Fruit fly (Drosophila melanogaster) whole organism, embryonic: ENCODE data around the gene Rad60.
A peak's percentile ranks its signal among the peaks of the same experiment; 100 is the strongest.

Experiments used
- CG10543 ChIP-seq: fragments of 200-800 bp; sonication (Bioruptor generic); optimal IDR thresholded peaks from 3 replicates; lab custom pipeline; 2017; ENCODE audit warnings: missing biosample characterization, mild to moderate bottlenecking, missing genetic modification characterization, moderate library complexity
- CG10959 ChIP-seq: fragments of 200-800 bp; sonication (Bioruptor generic); IDR thresholded peaks from 2 replicates; pipeline ENCODE4 v1.3.6; 2022; ENCODE audit warnings: missing biosample characterization, missing genetic modification characterization
- CG11723 ChIP-seq: fragments of 200-800 bp; sonication (Bioruptor generic); optimal IDR thresholded peaks from 2 replicates; lab custom pipeline; 2017; ENCODE audit warnings: missing biosample characterization, mild to moderate bottlenecking, missing genetic modification characterization
- CG12104 ChIP-seq: fragments of 200-800 bp; sonication (Bioruptor generic); optimal IDR thresholded peaks from 3 replicates; lab custom pipeline; 2016; ENCODE audit warnings: missing biosample characterization, missing genetic modification characterization
- CG12659 ChIP-seq: fragments of 200-800 bp; sonication (Bioruptor generic); optimal IDR thresholded peaks from 3 replicates; lab custom pipeline; 2017; ENCODE audit warnings: mild to moderate bottlenecking, missing biosample characterization, missing genetic modification reagents, missing genetic modification characterization
- CG17186 ChIP-seq: fragments of 200-800 bp; sonication (Bioruptor generic); optimal IDR thresholded peaks from 3 replicates; lab custom pipeline; 2017; ENCODE audit warnings: missing biosample characterization, missing genetic modification reagents, missing genetic modification characterization
- CG17361 ChIP-seq: fragments of 200-800 bp; sonication (Bioruptor generic); IDR thresholded peaks from 3 replicates; pipeline ENCODE4 v1.3.6; 2022; ENCODE audit warnings: missing biosample characterization, missing genetic modification characterization
- CG2199 ChIP-seq: fragments of 200-800 bp; sonication (Bioruptor generic); IDR thresholded peaks from 3 replicates; pipeline ENCODE4 v1.3.6; 2022; ENCODE audit warnings: missing biosample characterization, missing genetic modification characterization
- CG2712 ChIP-seq: fragments of 200-800 bp; optimal IDR thresholded peaks from 3 replicates; lab custom pipeline; 2019; ENCODE audit warnings: missing biosample characterization, mild to moderate bottlenecking, missing genetic modification characterization, moderate library complexity
- CG2889 ChIP-seq: fragments of 200-800 bp; sonication (Bioruptor generic); IDR thresholded peaks from 3 replicates; pipeline ENCODE4 v1.3.6; 2022; ENCODE audit warnings: missing biosample characterization, missing genetic modification characterization
- CG30403 ChIP-seq: fragments of 200-800 bp; sonication (Bioruptor generic); optimal IDR thresholded peaks from 3 replicates; lab custom pipeline; 2016; ENCODE audit warnings: missing biosample characterization, missing genetic modification characterization
- CG34224 ChIP-seq: fragments of 200-800 bp; sonication (Bioruptor generic); IDR thresholded peaks from 3 replicates; pipeline ENCODE4 v1.3.6; 2022; ENCODE audit warnings: missing biosample characterization, missing genetic modification characterization; ENCODE audit not compliant: partially characterized antibody
- CG4617 ChIP-seq: fragments of 200-800 bp; sonication (Bioruptor generic); optimal IDR thresholded peaks from 3 replicates; lab custom pipeline; 2016; ENCODE audit warnings: missing biosample characterization, missing genetic modification characterization, borderline replicate concordance
- CG4730 ChIP-seq: fragments of 200-800 bp; sonication (Bioruptor generic); IDR thresholded peaks from 2 replicates; pipeline ENCODE4 v1.3.6; 2022; ENCODE audit warnings: missing biosample characterization, missing genetic modification characterization
- CG7745 ChIP-seq: fragments of 200-800 bp; sonication (Bioruptor generic); optimal IDR thresholded peaks from 2 replicates; lab custom pipeline; 2018; ENCODE audit warnings: missing biosample characterization, mild to moderate bottlenecking, missing genetic modification characterization, moderate library complexity
- CG7839 ChIP-seq: fragments of 200-800 bp; sonication (Bioruptor generic); optimal IDR thresholded peaks from 3 replicates; lab custom pipeline; 2018; ENCODE audit warnings: missing biosample characterization, mild to moderate bottlenecking, missing genetic modification characterization, moderate library complexity
- CG8924 ChIP-seq: fragments of 200-800 bp; optimal IDR thresholded peaks from 3 replicates; lab custom pipeline; 2019; ENCODE audit warnings: missing biosample characterization, mild to moderate bottlenecking, missing genetic modification characterization, moderate library complexity
- CG9797 ChIP-seq: fragments of 200-800 bp; sonication (Bioruptor generic); optimal IDR thresholded peaks from 3 replicates; lab custom pipeline; 2018; ENCODE audit warnings: missing biosample characterization, mild to moderate bottlenecking, missing genetic modification characterization
- Dip3 ChIP-seq: fragments of 200-800 bp; sonication (Bioruptor generic); optimal IDR thresholded peaks from 3 replicates; lab custom pipeline; 2016; ENCODE audit warnings: missing biosample characterization, missing genetic modification characterization
- Doc2 ChIP-seq: fragments of 200-800 bp; sonication (Bioruptor generic); IDR thresholded peaks from 2 replicates; pipeline ENCODE4 v1.3.6; 2022; ENCODE audit warnings: missing biosample characterization, missing genetic modification characterization
- E2f1 ChIP-seq: fragments of 200-800 bp; sonication (Bioruptor generic); IDR thresholded peaks from 2 replicates; pipeline ENCODE4 v1.3.6; 2022; ENCODE audit warnings: missing biosample characterization, missing genetic modification characterization
- ERR ChIP-seq: fragments of 200-800 bp; sonication (Bioruptor generic); optimal IDR thresholded peaks from 2 replicates; lab custom pipeline; 2016; ENCODE audit warnings: missing biosample characterization, missing genetic modification characterization
- Hr3 ChIP-seq: fragments of 200-800 bp; sonication (Bioruptor generic); optimal IDR thresholded peaks from 3 replicates; lab custom pipeline; 2016; ENCODE audit warnings: missing biosample characterization, missing genetic modification characterization
- Hr51 ChIP-seq, 2 experiments: fragments of 200-800 bp; sonication (Bioruptor generic); optimal IDR thresholded peaks; 2 replicates in 1 of 2; 3 replicates in 1 of 2; lab custom pipeline; 2016 to 2018; ENCODE audit warnings: missing biosample characterization in 2 of 2, missing genetic modification characterization in 2 of 2, mild to moderate bottlenecking in 1 of 2, moderate library complexity in 1 of 2
- Jarid2 ChIP-seq: fragments of 200-800 bp; sonication (Bioruptor generic); optimal IDR thresholded peaks from 3 replicates; lab custom pipeline; 2017; ENCODE audit warnings: mild to moderate bottlenecking, missing biosample characterization, missing genetic modification reagents, missing genetic modification characterization
- Mes4 ChIP-seq: fragments of 200-800 bp; sonication (Bioruptor generic); optimal IDR thresholded peaks from 2 replicates; lab custom pipeline; 2016; ENCODE audit warnings: missing biosample characterization, missing genetic modification characterization
- Mrtf ChIP-seq: fragments of 200-800 bp; sonication (Bioruptor generic); IDR thresholded peaks from 3 replicates; pipeline ENCODE4 v1.3.6; 2022; ENCODE audit warnings: missing biosample characterization, missing genetic modification characterization
- NC2α ChIP-seq: fragments of 200-800 bp; sonication (Bioruptor generic); optimal IDR thresholded peaks from 2 replicates; lab custom pipeline; 2016; ENCODE audit warnings: missing biosample characterization, missing genetic modification characterization
- Optix ChIP-seq: fragments of 200-800 bp; sonication (Bioruptor generic); IDR thresholded peaks from 3 replicates; pipeline ENCODE4 v1.3.6; 2022; ENCODE audit warnings: missing biosample characterization, missing genetic modification characterization
- PHDP ChIP-seq: fragments of 200-800 bp; sonication (Bioruptor generic); optimal IDR thresholded peaks from 3 replicates; lab custom pipeline; 2018; ENCODE audit warnings: missing biosample characterization, mild to moderate bottlenecking, missing genetic modification characterization, moderate library complexity
- Sry-β ChIP-seq: fragments of 200-800 bp; sonication (Bioruptor generic); optimal IDR thresholded peaks from 2 replicates; lab custom pipeline; 2018; ENCODE audit warnings: missing biosample characterization, mild to moderate bottlenecking, missing genetic modification characterization, moderate library complexity
- ap ChIP-seq: fragments of 200-800 bp; sonication (Bioruptor generic); IDR thresholded peaks from 2 replicates; pipeline ENCODE4 v1.3.6; 2022; ENCODE audit warnings: missing biosample characterization, missing genetic modification characterization
- bowl ChIP-seq: fragments of 200-800 bp; sonication (Bioruptor generic); IDR thresholded peaks from 2 replicates; pipeline ENCODE4 v1.3.6; 2022; ENCODE audit warnings: missing biosample characterization, missing genetic modification characterization
- bsh ChIP-seq, 2 experiments: fragments of 200-800 bp; sonication (Bioruptor generic); optimal IDR thresholded peaks; 2 replicates each; lab custom pipeline; 2017 to 2018; ENCODE audit warnings: mild to moderate bottlenecking in 2 of 2, missing biosample characterization in 2 of 2, missing genetic modification characterization in 2 of 2, moderate library complexity in 1 of 2
- btn ChIP-seq: fragments of 200-800 bp; sonication (Bioruptor generic); optimal IDR thresholded peaks from 2 replicates; lab custom pipeline; 2016; ENCODE audit warnings: missing biosample characterization, missing genetic modification characterization
- cad ChIP-seq: fragments of >200 bp; optimal IDR thresholded peaks from 2 replicates; lab custom pipeline; 2017; ENCODE audit warnings: missing biosample characterization, missing genetic modification characterization
- chif ChIP-seq, 2 experiments: fragments of 200-800 bp; sonication (Bioruptor generic); optimal IDR thresholded peaks; 3 replicates each; lab custom pipeline; 2016; ENCODE audit warnings: missing biosample characterization in 2 of 2, missing genetic modification characterization in 2 of 2
- danr ChIP-seq: fragments of 200-800 bp; sonication (Bioruptor generic); IDR thresholded peaks from 2 replicates; pipeline ENCODE4 v1.3.6; 2022; ENCODE audit warnings: missing biosample characterization, missing genetic modification characterization
- en ChIP-seq: fragments of 200-800 bp; sonication (Bioruptor generic); optimal IDR thresholded peaks from 2 replicates; lab custom pipeline; 2016; ENCODE audit warnings: missing biosample characterization, missing genetic modification characterization
- fu2 ChIP-seq: fragments of 200-800 bp; sonication (Bioruptor generic); optimal IDR thresholded peaks from 2 replicates; lab custom pipeline; 2016; ENCODE audit warnings: missing biosample characterization, missing genetic modification characterization
- hkb ChIP-seq, 2 experiments: fragments of 200-800 bp in 1 of 2; fragments of >200 bp in 1 of 2; sonication (Bioruptor generic) in 1 of 2; IDR thresholded peaks in 1 of 2; optimal IDR thresholded peaks in 1 of 2; 2 replicates each; pipeline versions ENCODE4 v1.3.6 to Lab custom; 2017 to 2022; ENCODE audit warnings: missing biosample characterization in 1 of 2, missing genetic modification characterization in 1 of 2
- lmd ChIP-seq: fragments of 200-800 bp; sonication (Bioruptor generic); IDR thresholded peaks from 2 replicates; pipeline ENCODE4 v1.3.6; 2022; ENCODE audit warnings: missing biosample characterization, missing genetic modification characterization
- onecut ChIP-seq: fragments of 200-800 bp; sonication (Bioruptor generic); IDR thresholded peaks from 2 replicates; pipeline ENCODE4 v1.3.6; 2022; ENCODE audit warnings: missing biosample characterization, missing genetic modification characterization
- pan ChIP-seq, 4 experiments: fragments of >200 bp in 3 of 4; fragments of 200-800 bp in 1 of 4; sonication (Bioruptor generic) in 1 of 4; optimal IDR thresholded peaks in 3 of 4; IDR thresholded peaks in 1 of 4; 2 replicates each; pipeline versions ENCODE4 v1.3.6 to Lab custom; 2017 to 2022; ENCODE audit warnings: missing biosample characterization in 2 of 4, missing genetic modification characterization in 2 of 4, mixed read lengths in 1 of 4
- pb ChIP-seq: fragments of 200-800 bp; sonication (Bioruptor generic); optimal IDR thresholded peaks from 3 replicates; lab custom pipeline; 2016; ENCODE audit warnings: missing biosample characterization, missing genetic modification characterization
- pnt ChIP-seq: fragments of 200-800 bp; sonication (Bioruptor generic); optimal IDR thresholded peaks from 3 replicates; lab custom pipeline; 2016; ENCODE audit warnings: missing biosample characterization, missing genetic modification characterization
- tll ChIP-seq, 2 experiments: fragments of 200-800 bp in 1 of 2; fragments of >200 bp in 1 of 2; sonication (Bioruptor generic) in 1 of 2; optimal IDR thresholded peaks; 2 replicates each; lab custom pipeline; 2017 to 2019; ENCODE audit warnings: missing biosample characterization in 2 of 2, missing genetic modification characterization in 2 of 2, mild to moderate bottlenecking in 1 of 2, moderate library complexity in 1 of 2
- ttk ChIP-seq: fragments of 200-800 bp; sonication (Bioruptor generic); IDR thresholded peaks from 2 replicates; pipeline ENCODE4 v2.1.2; 2022; ENCODE audit warnings: missing biosample characterization, missing genetic modification characterization
- zen ChIP-seq: fragments of 200-800 bp; sonication (Bioruptor generic); optimal IDR thresholded peaks from 3 replicates; lab custom pipeline; 2018; ENCODE audit warnings: missing biosample characterization, mild to moderate bottlenecking, missing genetic modification characterization, moderate library complexity

Rad60 gene

dm6 chr3R:23280806-23281257 is 29.6 kb upstream of the Rad60 start, which contains the start of the genes orb and Cdc16 (continued):
- no peak for TF ChIP-seq hkb (optimal IDR thresholded peaks at IDR 0.05; lab: Kevin White, UChicago)
- peak; percentile 94 for TF ChIP-seq hkb (GFP tag; IDR thresholded peaks at IDR 0.05; lab: Robert Waterston, UW)
- TF ChIP-seq Hr3 (GFP tag; lab: Kevin White, UChicago): peak; percentile 92
- TF ChIP-seq CG2712 (tag; lab: Kevin White, UChicago): peak; percentile 94
- peak; percentile 82 for TF ChIP-seq bowl
- peak; percentile 80 for TF ChIP-seq Mrtf (GFP tag; lab: Robert Waterston, UW)
- TF ChIP-seq onecut (GFP tag; lab: Robert Waterston, UW): peak; percentile 81
- no peak for TF ChIP-seq pan (optimal IDR thresholded peaks at IDR 0.05; lab: Kevin White, UChicago)
- TF ChIP-seq pan (GFP tag; optimal IDR thresholded peaks at IDR 0.05 in 1 of 2, IDR thresholded peaks at IDR 0.05 in 1 of 2): peak in 1 of 2 experiments; percentile 96
- TF ChIP-seq CG9797 (GFP tag; lab: Kevin White, UChicago): no peak
- TF ChIP-seq ttk (GFP tag; lab: Robert Waterston, UW): peak; percentile 92
- TF ChIP-seq CG10959 (GFP tag; lab: Robert Waterston, UW): peak; percentile 79
- no peak for TF ChIP-seq Doc2 (GFP tag; lab: Robert Waterston, UW)
- TF ChIP-seq btn (GFP tag; lab: Kevin White, UChicago): no peak
- TF ChIP-seq Dip3: peak; percentile 74
- peak; percentile 85 for TF ChIP-seq ap (GFP tag; lab: Robert Waterston, UW)
- no peak for TF ChIP-seq ERR (GFP tag; lab: Kevin White, UChicago)
- peak; percentile 93 for TF ChIP-seq CG7839 (tag; lab: Kevin White, UChicago)
- TF ChIP-seq en (GFP tag; lab: Kevin White, UChicago): peak; percentile 34
- TF ChIP-seq Optix: peak; percentile 64; the same call in 2 of the 3 replicates
- peak; percentile 74 to 94 for TF ChIP-seq Hr51 (GFP tag; optimal IDR thresholded peaks at IDR 0.05; lab: Kevin White, UChicago)
- TF ChIP-seq fu2 (GFP tag; lab: Kevin White, UChicago): peak; percentile 52
- peak; percentile 97 for TF ChIP-seq PHDP (tag; lab: Kevin White, UChicago)
- TF ChIP-seq CG12104: peak; percentile 65
- peak; percentile 91 for TF ChIP-seq lmd
- TF ChIP-seq Mes4 (GFP tag; lab: Kevin White, UChicago): peak; percentile 30
- peak; percentile 84 for TF ChIP-seq zen (tag; lab: Kevin White, UChicago)
- TF ChIP-seq CG4617 (GFP tag; lab: Kevin White, UChicago): peak; percentile 83
- no peak for TF ChIP-seq tll (GFP tag; optimal IDR thresholded peaks at IDR 0.05; lab: Kevin White, UChicago)
- TF ChIP-seq CG10543: peak; percentile 83
- peak; percentile 89 for TF ChIP-seq CG4730 (GFP tag; lab: Robert Waterston, UW)
- peak; percentile 94 for TF ChIP-seq E2f1 (GFP tag; lab: Robert Waterston, UW)
- peak; percentile 93 for TF ChIP-seq CG17361 (GFP tag; lab: Robert Waterston, UW)
- peak; percentile 27 for TF ChIP-seq CG7745
- peak; percentile 60; the same call in 1 of the 2 replicates for TF ChIP-seq danr (GFP tag; lab: Robert Waterston, UW)
- peak; percentile 27 for TF ChIP-seq CG17186 (GFP tag; lab: Kevin White, UChicago)
- peak; percentile 61 to 69 for TF ChIP-seq chif (GFP tag; optimal IDR thresholded peaks at IDR 0.05; lab: Kevin White, UChicago)
- TF ChIP-seq CG12659 (GFP tag; lab: Kevin White, UChicago): peak; percentile 94
- peak; percentile 26 for TF ChIP-seq Sry-β (GFP tag; lab: Kevin White, UChicago)
- peak; percentile 51 for TF ChIP-seq Jarid2 (GFP tag; lab: Kevin White, UChicago)
- TF ChIP-seq NC2α (GFP tag; lab: Kevin White, UChicago): peak; percentile 49
- peak; percentile 49 to 95 for TF ChIP-seq bsh (GFP tag; optimal IDR thresholded peaks at IDR 0.05; lab: Kevin White, UChicago)
- peak; percentile 88 for TF ChIP-seq CG2889 (GFP tag; lab: Robert Waterston, UW)
- no peak for TF ChIP-seq CG34224 (GFP tag; lab: Robert Waterston, UW)
- peak; percentile 76 for TF ChIP-seq CG11723
- TF ChIP-seq pb (GFP tag; lab: Kevin White, UChicago): peak; percentile 23
- TF ChIP-seq pnt (GFP tag; lab: Kevin White, UChicago): peak; percentile 52
- TF ChIP-seq CG30403 (GFP tag; lab: Kevin White, UChicago): peak; percentile 95
- peak; percentile 92 for TF ChIP-seq CG8924 (tag; lab: Kevin White, UChicago)
- TF ChIP-seq CG2199 (GFP tag; lab: Robert Waterston, UW): 0 out of 3 replicates have a peak, but pooled peaks have one; percentile 37
- TF ChIP-seq cad (GFP tag; lab: Kevin White, UChicago): no peak
